Worm (Caenorhabditis elegans) whole organism, L1 larva: Measurements from ENCODE around the gene npr-9.
A peak's percentile ranks its signal among the peaks of the same experiment; 100 is the strongest.

Source experiments
- C04F5.9 ChIP-seq: sonication (generic microtip); optimal IDR thresholded peaks from 2 replicates; lab custom pipeline; 2016; ENCODE audit warnings: missing genetic modification characterization, missing compliant biosample characterization
- C16A3.4 ChIP-seq: fragments of 150-350 bp; optimal IDR thresholded peaks from 2 replicates; lab custom pipeline; 2014; ENCODE audit warnings: missing biosample characterization, missing genetic modification characterization
- F16B12.6 ChIP-seq: fragments of 150-350 bp; optimal IDR thresholded peaks from 2 replicates; lab custom pipeline; 2014; ENCODE audit warnings: missing biosample characterization, missing genetic modification characterization
- aha-1 ChIP-seq: fragments of 150-350 bp; optimal IDR thresholded peaks from 2 replicates; lab custom pipeline; 2014; ENCODE audit warnings: missing biosample characterization, missing genetic modification characterization
- ceh-8 ChIP-seq: fragments of 200-800 bp; sonication (Bioruptor generic); optimal IDR thresholded peaks from 2 replicates; lab custom pipeline; 2018; ENCODE audit warnings: mild to moderate bottlenecking, missing genetic modification characterization, moderate library complexity, missing compliant biosample characterization
- ceh-82 ChIP-seq, 3 experiments: fragments of 150-350 bp in 1 of 3; sonication (generic microtip) in 2 of 3; optimal IDR thresholded peaks; 2 replicates each; lab custom pipeline; 2014 to 2017; ENCODE audit warnings: missing biosample characterization in 3 of 3, missing genetic modification characterization in 3 of 3
- dsc-1 ChIP-seq: sonication (generic microtip); optimal IDR thresholded peaks from 2 replicates; lab custom pipeline; 2016; ENCODE audit warnings: mild to moderate bottlenecking, missing genetic modification characterization, missing compliant biosample characterization
- efl-1 ChIP-seq, 4 experiments: fragments of 150-350 bp; optimal IDR thresholded peaks in 3 of 4; peaks in 1 of 4; 1 replicate in 1 of 4; 2 replicates in 3 of 4; lab custom pipeline; 2014; ENCODE audit warnings: missing biosample characterization in 2 of 4, missing genetic modification characterization in 2 of 4, missing genetic modification reagents in 2 of 4
- egl-13 ChIP-seq: sonication (generic microtip); optimal IDR thresholded peaks from 2 replicates; lab custom pipeline; 2016; ENCODE audit warnings: missing genotype, missing genetic modification reagents, missing genetic modification characterization, missing compliant biosample characterization
- ets-5 ChIP-seq: fragments of 200-800 bp; sonication (Bioruptor generic); IDR thresholded peaks from 2 replicates; pipeline ENCODE4 v1.3.6; 2022; ENCODE audit warnings: missing genetic modification characterization, missing compliant biosample characterization
- fkh-10 ChIP-seq: sonication (generic microtip); optimal IDR thresholded peaks from 2 replicates; lab custom pipeline; 2017; ENCODE audit warnings: missing biosample characterization, missing genetic modification reagents, missing genetic modification characterization
- fkh-4 ChIP-seq: sonication (generic microtip); optimal IDR thresholded peaks from 2 replicates; lab custom pipeline; 2016; ENCODE audit warnings: missing compliant biosample characterization, missing genetic modification characterization, borderline replicate concordance
- fkh-8 ChIP-seq: sonication (generic microtip); optimal IDR thresholded peaks from 2 replicates; lab custom pipeline; 2016; ENCODE audit warnings: mild to moderate bottlenecking, missing genetic modification characterization, missing compliant biosample characterization
- hlh-17 ChIP-seq: fragments of 200-800 bp; sonication (Bioruptor generic); optimal IDR thresholded peaks from 2 replicates; lab custom pipeline; 2018; ENCODE audit warnings: missing genetic modification characterization, mild to moderate bottlenecking, missing compliant biosample characterization, moderate library complexity, borderline replicate concordance
- hlh-4 ChIP-seq: sonication (generic microtip); optimal IDR thresholded peaks from 2 replicates; lab custom pipeline; 2016; ENCODE audit warnings: mild to moderate bottlenecking, missing genetic modification characterization, missing compliant biosample characterization
- irx-1 ChIP-seq: sonication (generic microtip); optimal IDR thresholded peaks from 2 replicates; lab custom pipeline; 2016; ENCODE audit warnings: missing genetic modification characterization, missing compliant biosample characterization
- lin-14 ChIP-seq: fragments of 200-800 bp; sonication (Bioruptor generic); optimal IDR thresholded peaks from 2 replicates; lab custom pipeline; 2018; ENCODE audit warnings: mild to moderate bottlenecking, missing genetic modification characterization, moderate library complexity, missing compliant biosample characterization
- lin-39 ChIP-seq: fragments of 150-350 bp; optimal IDR thresholded peaks from 2 replicates; lab custom pipeline; 2014; ENCODE audit warnings: missing biosample characterization, missing genetic modification reagents, missing genetic modification characterization
- lsy-2 ChIP-seq, 2 experiments: fragments of 150-350 bp; optimal IDR thresholded peaks; 2 replicates each; lab custom pipeline; 2014; ENCODE audit warnings: missing biosample characterization in 2 of 2, missing genetic modification characterization in 2 of 2
- mdl-1 ChIP-seq, 2 experiments: fragments of 150-350 bp; optimal IDR thresholded peaks; 2 replicates each; lab custom pipeline; 2014 to 2017; ENCODE audit warnings: missing biosample characterization in 2 of 2, missing genetic modification characterization in 2 of 2, inconsistent platforms in 1 of 2
- mef-2 ChIP-seq: fragments of 150-350 bp; optimal IDR thresholded peaks from 2 replicates; lab custom pipeline; 2014; ENCODE audit warnings: missing biosample characterization, missing genetic modification characterization
- nhr-11 ChIP-seq: fragments of 150-350 bp; optimal IDR thresholded peaks from 2 replicates; lab custom pipeline; 2014; ENCODE audit warnings: missing biosample characterization, missing genetic modification characterization
- nhr-19 ChIP-seq: fragments of 200-800 bp; sonication (Bioruptor generic); conservative IDR thresholded peaks from 2 replicates; pipeline ENCODE4 v1.3.6; 2022; ENCODE audit warnings: missing genetic modification characterization, missing compliant biosample characterization
- nhr-20 ChIP-seq: sonication (generic microtip); optimal IDR thresholded peaks from 2 replicates; lab custom pipeline; 2016; ENCODE audit warnings: mild to moderate bottlenecking, missing genetic modification characterization, missing compliant biosample characterization
- nhr-47 ChIP-seq: sonication (generic microtip); optimal IDR thresholded peaks from 2 replicates; lab custom pipeline; 2016; ENCODE audit warnings: mild to moderate bottlenecking, missing genetic modification characterization, moderate library complexity, missing compliant biosample characterization
- nhr-71 ChIP-seq: sonication (generic microtip); optimal IDR thresholded peaks from 2 replicates; lab custom pipeline; 2016; ENCODE audit warnings: mild to moderate bottlenecking, missing genetic modification characterization, moderate library complexity, missing compliant biosample characterization
- nhr-84 ChIP-seq: sonication (generic microtip); optimal IDR thresholded peaks from 2 replicates; lab custom pipeline; 2017; ENCODE audit warnings: missing biosample characterization, missing genetic modification characterization
- nhr-85 ChIP-seq: sonication (generic microtip); peaks from one replicate; lab custom pipeline; 2016; ENCODE audit warnings: missing genetic modification characterization, inconsistent platforms, missing compliant biosample characterization
- nhr-90 ChIP-seq: sonication (generic microtip); optimal IDR thresholded peaks from 2 replicates; lab custom pipeline; 2016; ENCODE audit warnings: mild to moderate bottlenecking, missing genetic modification characterization, missing compliant biosample characterization; ENCODE audit not compliant: poor library complexity
- pag-3 ChIP-seq: sonication (generic microtip); optimal IDR thresholded peaks from 2 replicates; lab custom pipeline; 2017; ENCODE audit warnings: missing genetic modification characterization, mild to moderate bottlenecking, missing compliant biosample characterization, antibody characterized with exemption, borderline replicate concordance; ENCODE audit not compliant: insufficient read depth
- rnt-1 ChIP-seq: sonication (generic microtip); optimal IDR thresholded peaks from 2 replicates; lab custom pipeline; 2016; ENCODE audit warnings: mild to moderate bottlenecking, missing genetic modification characterization, moderate library complexity, missing compliant biosample characterization
- snu-23 ChIP-seq: sonication (generic microtip); optimal IDR thresholded peaks from 2 replicates; lab custom pipeline; 2016; ENCODE audit warnings: missing genetic modification characterization, missing compliant biosample characterization
- sox-4 ChIP-seq: sonication (generic microtip); optimal IDR thresholded peaks from 2 replicates; lab custom pipeline; 2016; ENCODE audit warnings: missing genetic modification characterization, missing compliant biosample characterization
- sptf-1 ChIP-seq: fragments of 150-350 bp; optimal IDR thresholded peaks from 2 replicates; lab custom pipeline; 2014; ENCODE audit warnings: missing biosample characterization, missing genetic modification characterization
- swsn-7 ChIP-seq: sonication (generic microtip); optimal IDR thresholded peaks from 2 replicates; lab custom pipeline; 2016; ENCODE audit warnings: missing genetic modification characterization, missing compliant biosample characterization
- tbx-2 ChIP-seq: sonication (generic microtip); optimal IDR thresholded peaks from 2 replicates; lab custom pipeline; 2016; ENCODE audit warnings: missing genetic modification characterization, missing compliant biosample characterization
- tlp-1 ChIP-seq: fragments of 150-350 bp; optimal IDR thresholded peaks from 2 replicates; lab custom pipeline; 2014; ENCODE audit warnings: missing biosample characterization, missing genetic modification characterization
- unc-130 ChIP-seq: fragments of 150-350 bp; optimal IDR thresholded peaks from 2 replicates; lab custom pipeline; 2017; ENCODE audit warnings: missing biosample characterization, missing genetic modification characterization, inconsistent platforms
- unc-62 ChIP-seq: fragments of 150-350 bp; optimal IDR thresholded peaks from 2 replicates; lab custom pipeline; 2014; ENCODE audit warnings: missing biosample characterization, missing genetic modification reagents, missing genetic modification characterization
- unc-98 ChIP-seq: fragments of 200-800 bp; sonication (Bioruptor generic); IDR thresholded peaks from 2 replicates; pipeline ENCODE4 v1.3.6; 2022; ENCODE audit warnings: missing genetic modification characterization, missing compliant biosample characterization
- vab-15 ChIP-seq: sonication (generic microtip); optimal IDR thresholded peaks from 2 replicates; lab custom pipeline; 2017; ENCODE audit warnings: missing genotype, mild to moderate bottlenecking, missing genetic modification characterization, missing compliant biosample characterization
- xbp-1 ChIP-seq: sonication (generic microtip); optimal IDR thresholded peaks from 2 replicates; lab custom pipeline; 2016; ENCODE audit warnings: missing genetic modification characterization, missing compliant biosample characterization

Gene npr-9

DNA sequence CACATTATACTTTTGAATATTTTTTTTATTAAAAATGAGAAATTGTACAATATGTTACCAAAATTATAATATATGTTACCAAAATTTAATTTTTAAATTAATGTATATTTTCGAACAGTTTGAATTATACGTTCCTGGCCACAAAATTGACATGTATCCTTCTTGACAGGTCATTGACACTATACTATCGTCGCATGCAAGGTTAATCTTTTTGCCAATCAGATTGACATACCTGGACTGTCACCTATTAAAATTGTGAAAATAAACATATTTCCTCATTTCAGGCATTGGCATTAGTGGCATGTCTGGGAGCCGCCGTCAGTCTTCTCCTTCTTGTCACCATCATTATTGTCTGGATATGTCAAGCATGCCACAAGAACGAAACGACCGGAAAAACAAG lies 40.6 kb downstream of the npr-9 start:
- TF ChIP-seq F16B12.6 (tag; lab: Kevin White, UChicago) (no peak), ceh-8 (GFP tag; lab: Kevin White, UChicago) (no peak), nhr-19 (GFP tag; lab: Robert Waterston, UW) (no peak), lsy-2 (tag; optimal IDR thresholded peaks at IDR 0.05; lab: Kevin White, UChicago) (no peak), hlh-17 (no peak), unc-62 (GFP tag; lab: Kevin White, UChicago) (no peak), aha-1 (tag; lab: Kevin White, UChicago) (no peak)

DNA sequence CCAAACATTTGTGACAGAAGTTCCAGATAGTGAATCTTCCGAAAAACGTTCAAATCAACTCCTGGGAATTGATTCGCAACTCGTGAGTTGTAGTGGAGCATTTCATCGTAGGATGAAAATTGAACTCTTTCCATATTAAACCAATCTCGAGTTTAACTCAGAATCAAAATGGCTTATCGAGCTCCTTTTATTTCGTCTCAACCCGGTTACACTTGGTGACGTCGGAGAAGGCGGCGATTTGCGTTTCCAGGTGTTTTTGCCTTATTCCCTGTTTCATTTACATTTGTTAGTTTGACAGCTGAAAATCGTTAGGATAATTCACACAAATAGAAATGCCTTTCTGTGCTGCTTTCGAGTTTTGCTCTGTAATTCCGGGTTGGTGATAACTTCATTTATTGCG lies 46.0 kb downstream of the npr-9 start, which contains the start of gene F42E11.3:
Gene F42E11.3, minus strand, starts transcription at position 101 of the 400 bp plus-strand sequence.
- TF ChIP-seq dsc-1 = peak; percentile 23
- no peak for TF ChIP-seq nhr-47 (tag; lab: Kevin White, UChicago)
- TF ChIP-seq ets-5 = no peak
- no peak for TF ChIP-seq lin-39 (tag; lab: Kevin White, UChicago)
- no peak for TF ChIP-seq nhr-19 (GFP tag; lab: Robert Waterston, UW)
- no peak for TF ChIP-seq fkh-4
- no peak for TF ChIP-seq unc-98 (GFP tag; lab: Robert Waterston, UW)
- no peak for TF ChIP-seq nhr-84 (tag; lab: Kevin White, UChicago)
- no peak for TF ChIP-seq nhr-20 (tag; lab: Kevin White, UChicago)
- peak; percentile 66 for TF ChIP-seq hlh-4
- TF ChIP-seq ceh-8 (GFP tag; lab: Kevin White, UChicago) = no peak

DNA sequence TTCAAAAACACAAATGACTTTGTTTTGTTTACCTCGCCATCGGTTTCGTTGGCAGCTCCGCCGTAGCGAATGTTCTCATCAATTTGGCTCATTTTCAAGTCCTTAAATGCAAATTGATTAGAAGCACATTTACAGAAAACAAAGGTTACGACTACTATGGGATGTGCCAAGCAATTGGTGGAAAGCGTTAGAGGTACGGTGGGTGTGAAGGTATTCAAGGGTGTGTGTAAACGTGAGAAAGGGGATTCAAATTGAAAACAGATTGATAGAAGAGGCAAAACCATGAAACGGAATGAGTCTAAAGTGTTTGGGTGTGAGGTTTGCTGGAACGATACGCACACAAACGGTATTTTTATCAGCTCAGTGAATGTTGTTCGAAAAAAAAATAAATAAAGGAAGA lies 47.8 kb downstream of the npr-9 start, which contains the start of gene tni-1:
Gene tni-1, minus strand, starts transcription at position 101 of the 400 bp plus-strand sequence.
- TF ChIP-seq C16A3.4 (tag; lab: Kevin White, UChicago) (no peak), aha-1 (tag; lab: Kevin White, UChicago) (no peak), efl-1 (optimal IDR thresholded peaks at IDR 0.05; lab: Kevin White, UChicago) (no peak), efl-1 (GFP tag; optimal IDR thresholded peaks at IDR 0.05 in 1 of 2; lab: Kevin White, UChicago) (no peak), ets-5 (no peak), tbx-2 (tag; lab: Kevin White, UChicago) (no peak), egl-13 (tag; lab: Kevin White, UChicago) (no peak), pag-3 (tag; lab: Kevin White, UChicago) (no peak), unc-98 (GFP tag; lab: Robert Waterston, UW) (no peak)

DNA sequence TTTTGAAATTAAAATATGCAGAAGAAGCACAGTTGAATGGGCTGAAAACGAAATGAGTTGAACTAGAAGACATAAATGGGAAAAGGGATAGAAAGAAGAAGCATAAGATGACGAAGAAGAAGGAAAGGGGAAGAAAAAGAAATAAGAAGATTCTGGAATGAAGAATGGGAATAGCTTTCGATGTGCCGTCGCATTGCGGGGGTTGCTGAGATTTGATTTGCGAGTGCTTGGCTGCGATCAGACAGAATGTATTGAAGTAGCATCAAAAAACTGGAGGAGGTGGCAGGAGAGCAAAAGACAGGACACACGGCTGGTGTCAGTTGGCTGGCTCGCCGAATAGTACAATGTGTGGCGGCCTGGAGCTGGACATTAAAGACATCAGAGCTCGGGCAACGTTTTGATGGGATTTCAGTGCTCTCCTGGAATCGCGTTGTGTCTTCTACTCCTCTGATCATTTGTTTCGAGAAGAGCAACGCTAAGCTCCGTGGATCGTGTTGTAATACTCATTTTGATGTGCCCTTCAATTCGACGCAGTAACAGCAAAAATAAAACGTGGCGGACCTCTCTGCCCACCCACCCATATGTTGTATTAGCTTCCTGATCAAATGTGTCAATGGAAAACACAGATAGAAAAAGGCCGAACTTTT lies 49.7 kb downstream of the npr-9 start:
- TF ChIP-seq rnt-1 (tag; lab: Kevin White, UChicago) (peak; percentile 77), snu-23 (GFP tag; lab: Kevin White, UChicago) (peak; percentile 51), C04F5.9 (tag; lab: Kevin White, UChicago) (no peak), fkh-10 (GFP tag; lab: Kevin White, UChicago) (peak; percentile 70), tlp-1 (tag; lab: Kevin White, UChicago) (no peak), nhr-19 (GFP tag; lab: Robert Waterston, UW) (peak; percentile 63), dsc-1 (peak; percentile 84), unc-130 (tag; lab: Kevin White, UChicago) (peak; percentile 60), hlh-17 (no peak), lin-14 (GFP tag; lab: Kevin White, UChicago) (peak; percentile 85), nhr-85 (tag; lab: Kevin White, UChicago) (no peak), mdl-1 (tag; optimal IDR thresholded peaks at IDR 0.05; lab: Kevin White, UChicago) (no peak), nhr-11 (tag; lab: Kevin White, UChicago) (no peak), nhr-90 (tag; lab: Kevin White, UChicago) (no peak), ceh-82 (tag; optimal IDR thresholded peaks at IDR 0.05; lab: Kevin White, UChicago) (no peak), unc-98 (GFP tag; lab: Robert Waterston, UW) (no peak), irx-1 (tag; lab: Kevin White, UChicago) (no peak), swsn-7 (peak; percentile 25), nhr-71 (tag; lab: Kevin White, UChicago) (peak; percentile 87), lsy-2 (tag; optimal IDR thresholded peaks at IDR 0.05; lab: Kevin White, UChicago) (peak in 1 of 2 experiments; percentile 28), ets-5 (no peak), sox-4 (no peak), nhr-20 (tag; lab: Kevin White, UChicago) (peak; percentile 35), sptf-1 (tag; lab: Kevin White, UChicago) (no peak), xbp-1 (tag; lab: Kevin White, UChicago) (peak; percentile 9), egl-13 (tag; lab: Kevin White, UChicago) (no peak), vab-15 (tag; lab: Kevin White, UChicago) (no peak), fkh-8 (tag; lab: Kevin White, UChicago) (no peak), tbx-2 (tag; lab: Kevin White, UChicago) (peak; percentile 16), efl-1 (optimal IDR thresholded peaks at IDR 0.05; lab: Kevin White, UChicago) (no peak), efl-1 (GFP tag; optimal IDR thresholded peaks at IDR 0.05 in 1 of 2; lab: Kevin White, UChicago) (peak in 1 of 2 experiments; percentile 63), mef-2 (tag; lab: Kevin White, UChicago) (no peak)
